Worm (Caenorhabditis elegans) whole organism, L4/young adult: ENCODE results near the gene sdz-21.

ENCODE experiments used
- W03F9.2 ChIP-seq: fragments of 150-350 bp; optimal IDR thresholded peaks from 2 replicates; lab custom pipeline; 2014; ENCODE audit warnings: missing biosample characterization, missing genetic modification characterization
- him-1 ChIP-seq: sonication (generic microtip); optimal IDR thresholded peaks from 2 replicates; lab custom pipeline; 2016; ENCODE audit warnings: missing genotype, missing genetic modification reagents, missing genetic modification characterization, missing compliant biosample characterization

- TF ChIP-seq him-1 (tag; lab: Kevin White, UChicago), result peak; percentile 52
- peak; percentile 94 for TF ChIP-seq W03F9.2 (tag; lab: Kevin White, UChicago)
These were observed 49.3 kb upstream of the sdz-21 start, which contains the start of gene rpl-23 for ce11 chrIII:5706077-5706627.
